Worm (Caenorhabditis elegans): Measurements from ENCODE around the gene F53A2.3.

- no peak for TF ChIP-seq F57A8.1 (GFP tag; optimal IDR thresholded peaks at IDR 0.05)
- TF ChIP-seq Y95B8A.8 (GFP tag; IDR thresholded peaks at IDR 0.05), result no peak
- no peak for TF ChIP-seq hrde-1 (tag; optimal IDR thresholded peaks at IDR 0.05; ENCODE audit: borderline replicate concordance)
Observed at ce11 chrIII:13301983-13302382, 37.6 kb downstream of the F53A2.3 start.

All from whole organism, young adult.